Worm (Caenorhabditis elegans) whole organism, L3 larva: ENCODE data around the gene B0001.7.

Experiments used
- elt-2 ChIP-seq: sonication (generic microtip); optimal IDR thresholded peaks from 2 replicates; lab custom pipeline; 2016; ENCODE audit warnings: missing genetic modification reagents, mild to moderate bottlenecking, missing genetic modification characterization, missing compliant biosample characterization
- elt-3 ChIP-seq, 3 experiments: fragments of 150-350 bp in 1 of 3; sonication (generic microtip) in 2 of 3; optimal IDR thresholded peaks; 2 replicates in 2 of 3; 4 replicates in 1 of 3; lab custom pipeline; 2014 to 2017; ENCODE audit warnings: missing biosample characterization in 3 of 3, missing genetic modification characterization in 3 of 3
- fkh-10 ChIP-seq: sonication (generic microtip); optimal IDR thresholded peaks from 2 replicates; lab custom pipeline; 2017; ENCODE audit warnings: missing biosample characterization, missing genetic modification reagents, missing genetic modification characterization
- fos-1 ChIP-seq: fragments of 150-350 bp; optimal IDR thresholded peaks from 2 replicates; lab custom pipeline; 2014; ENCODE audit warnings: missing biosample characterization, missing genetic modification characterization
- nfya-1 ChIP-seq: sonication (generic microtip); optimal IDR thresholded peaks from 2 replicates; lab custom pipeline; 2017; ENCODE audit warnings: missing genetic modification characterization, mild to moderate bottlenecking, missing compliant biosample characterization, antibody characterized with exemption, moderate library complexity; ENCODE audit not compliant: insufficient read depth
- nhr-12 ChIP-seq: fragments of 150-350 bp; optimal IDR thresholded peaks from 2 replicates; lab custom pipeline; 2014; ENCODE audit warnings: missing biosample characterization, missing genetic modification characterization
- nhr-237 ChIP-seq: fragments of 150-350 bp; optimal IDR thresholded peaks from 2 replicates; lab custom pipeline; 2014; ENCODE audit warnings: missing biosample characterization, missing genetic modification characterization
- nhr-28 ChIP-seq: fragments of 150-350 bp; optimal IDR thresholded peaks from 2 replicates; lab custom pipeline; 2014; ENCODE audit warnings: missing biosample characterization, missing genetic modification characterization
- pha-4 ChIP-seq: fragments of 150-350 bp; optimal IDR thresholded peaks from 2 replicates; lab custom pipeline; 2014; ENCODE audit warnings: missing biosample characterization, missing genetic modification reagents, missing genetic modification characterization
- pqm-1 ChIP-seq: fragments of 150-350 bp; optimal IDR thresholded peaks from 2 replicates; lab custom pipeline; 2017; ENCODE audit warnings: missing biosample characterization, missing genetic modification characterization, inconsistent platforms
- skn-1 ChIP-seq: fragments of 150-350 bp; optimal IDR thresholded peaks from 2 replicates; lab custom pipeline; 2014; ENCODE audit warnings: missing biosample characterization, missing genetic modification characterization
- unc-62 ChIP-seq: fragments of 150-350 bp; sonication (generic microtip); optimal IDR thresholded peaks from 4 replicates; lab custom pipeline; 2014; ENCODE audit warnings: missing biosample characterization, missing genetic modification reagents, missing genetic modification characterization
- ztf-11 ChIP-seq: fragments of 150-350 bp; optimal IDR thresholded peaks from 2 replicates; lab custom pipeline; 2014; ENCODE audit warnings: missing biosample characterization, missing genetic modification characterization

DNA sequence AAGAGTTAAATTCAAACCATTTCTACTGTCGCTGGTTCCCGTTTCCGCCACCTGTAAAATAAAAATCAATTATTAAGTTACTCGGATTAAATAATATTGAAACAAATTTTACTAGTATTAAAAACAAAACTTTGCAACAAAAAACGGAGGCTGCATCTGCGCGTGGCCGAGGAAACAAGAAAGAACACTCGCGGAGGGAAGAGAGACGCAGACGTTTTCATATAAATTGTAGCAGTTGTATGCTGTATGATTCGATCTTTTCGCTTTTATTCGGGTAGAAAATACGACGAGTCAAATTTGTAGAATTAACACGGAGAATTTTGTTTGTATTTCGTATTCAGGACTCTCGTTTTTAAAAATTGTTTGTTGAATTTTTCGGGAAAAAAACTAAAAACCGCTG lies 8.4 kb downstream of the B0001.7 start, which contains the start of gene B0001.3:
- no peak for TF ChIP-seq unc-62 (GFP tag; lab: Kevin White, UChicago)
- no peak for TF ChIP-seq nhr-28 (tag; lab: Kevin White, UChicago)
- no peak for TF ChIP-seq fkh-10 (GFP tag; lab: Kevin White, UChicago)
- TF ChIP-seq fos-1 (tag; lab: Kevin White, UChicago) = no peak
- no peak for TF ChIP-seq skn-1 (tag; lab: Kevin White, UChicago)
- TF ChIP-seq nfya-1 = no peak
- no peak for TF ChIP-seq pqm-1 (tag; lab: Kevin White, UChicago)
- TF ChIP-seq elt-3 (tag; optimal IDR thresholded peaks at IDR 0.05; lab: Kevin White, UChicago) = no peak
- no peak for TF ChIP-seq nhr-237
- no peak for TF ChIP-seq pha-4 (tag; lab: Kevin White, UChicago)
- TF ChIP-seq nhr-12 (tag; lab: Kevin White, UChicago) = no peak
- no peak for TF ChIP-seq ztf-11 (tag; lab: Kevin White, UChicago)
- TF ChIP-seq elt-2 (tag; lab: Kevin White, UChicago) = no peak
